Worm (Caenorhabditis elegans): ENCODE results near the gene eat-2.

DNA sequence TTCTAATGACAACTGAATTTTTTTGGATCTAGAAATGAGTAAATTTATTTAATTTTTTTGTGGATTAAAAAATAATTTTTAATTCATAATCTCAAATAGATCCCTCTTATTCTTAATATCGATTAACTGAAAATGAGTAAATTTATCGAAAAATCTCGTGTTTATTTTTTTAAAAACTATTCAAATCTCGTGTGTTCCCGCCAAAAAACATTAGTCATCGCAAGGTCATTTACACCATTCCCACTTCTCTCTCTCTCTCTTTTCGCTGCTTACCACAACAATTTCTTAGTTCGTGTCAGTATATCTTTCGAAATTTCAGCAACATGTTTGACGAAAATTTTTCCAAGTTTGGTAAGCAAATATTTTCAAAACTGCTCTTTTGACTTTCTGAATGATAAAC, 16.0 kb upstream of the eat-2 start:
- TF ChIP-seq ama-1 (optimal IDR thresholded peaks at IDR 0.05) (no peak), nhr-11 (tag; optimal IDR thresholded peaks at IDR 0.05) (no peak), mxl-2 (GFP tag; conservative IDR thresholded peaks at IDR 0.05) (no peak), fos-1 (tag; optimal IDR thresholded peaks at IDR 0.05) (no peak), dmd-8 (GFP tag; IDR thresholded peaks at IDR 0.05) (no peak), fkh-10 (GFP tag; optimal IDR thresholded peaks at IDR 0.05) (no peak)
